Worm (Caenorhabditis elegans): ENCODE data around the gene best-24.

ce11 chrIII:7948802-7949201 lies 48.0 kb downstream of the best-24 start, which contains the start of gene col-90:
- no peak for TF ChIP-seq med-1 (GFP tag; optimal IDR thresholded peaks at IDR 0.05; ENCODE audit: insufficient read depth)
- no peak for TF ChIP-seq ztf-29 (GFP tag; IDR thresholded peaks at IDR 0.05)
- no peak for TF ChIP-seq tab-1 (GFP tag; IDR thresholded peaks at IDR 0.05)
- TF ChIP-seq flt-1 (GFP tag; IDR thresholded peaks at IDR 0.05): no peak
- TF ChIP-seq ztf-23 (GFP tag; IDR thresholded peaks at IDR 0.05): no peak
- no peak for TF ChIP-seq ref-1 (GFP tag; conservative IDR thresholded peaks at IDR 0.05)
- TF ChIP-seq cog-1 (tag; optimal IDR thresholded peaks at IDR 0.05): no peak
